Fruit fly (Drosophila melanogaster) whole organism, adult: Measurements from ENCODE around the gene CG42693.

Experiments used
- CG14711 ChIP-seq: fragments of 200-800 bp; sonication (Bioruptor generic); optimal IDR thresholded peaks from 2 replicates; lab custom pipeline; 2018; ENCODE audit warnings: missing biosample characterization, mild to moderate bottlenecking, missing genetic modification characterization, moderate library complexity
- CG5204 ChIP-seq: fragments of 200-800 bp; sonication (Bioruptor generic); optimal IDR thresholded peaks from 2 replicates; lab custom pipeline; 2016; ENCODE audit warnings: missing biosample characterization, missing genetic modification characterization
- Crg-1 ChIP-seq: fragments of 200-800 bp; sonication (Bioruptor generic); optimal IDR thresholded peaks from 2 replicates; lab custom pipeline; 2016; ENCODE audit warnings: missing biosample characterization, missing genetic modification characterization
- Mnt ChIP-seq: fragments of 200-800 bp; sonication (Bioruptor generic); optimal IDR thresholded peaks from 2 replicates; lab custom pipeline; 2016; ENCODE audit warnings: missing biosample characterization, mild to moderate bottlenecking, missing genetic modification characterization
- bab1 ChIP-seq: fragments of 200-800 bp; sonication (Bioruptor generic); optimal IDR thresholded peaks from 3 replicates; lab custom pipeline; 2019; ENCODE audit warnings: missing biosample characterization, mild to moderate bottlenecking, missing genetic modification characterization, moderate library complexity
- cic ChIP-seq: fragments of 200-800 bp; sonication (Bioruptor generic); optimal IDR thresholded peaks from 2 replicates; lab custom pipeline; 2017; ENCODE audit warnings: missing biosample characterization, mild to moderate bottlenecking, missing genetic modification characterization, moderate library complexity
- cnc ChIP-seq, 2 experiments: fragments of >200 bp; optimal IDR thresholded peaks; 2 replicates each; lab custom pipeline; 2017
- kay ChIP-seq: fragments of 200-800 bp; sonication (Bioruptor generic); peaks from one replicate; lab custom pipeline; 2016; ENCODE audit warnings: missing biosample characterization, missing genetic modification characterization, borderline replicate concordance
- ovo ChIP-seq: fragments of 200-800 bp; sonication (Bioruptor generic); optimal IDR thresholded peaks from 2 replicates; lab custom pipeline; 2016; ENCODE audit warnings: missing biosample characterization, missing genetic modification characterization
- pad ChIP-seq: fragments of 200-800 bp; sonication (Bioruptor generic); optimal IDR thresholded peaks from 3 replicates; lab custom pipeline; 2017; ENCODE audit warnings: missing biosample characterization, missing genetic modification characterization, mild to moderate bottlenecking, moderate library complexity, missing genetic modification reagents

DNA sequence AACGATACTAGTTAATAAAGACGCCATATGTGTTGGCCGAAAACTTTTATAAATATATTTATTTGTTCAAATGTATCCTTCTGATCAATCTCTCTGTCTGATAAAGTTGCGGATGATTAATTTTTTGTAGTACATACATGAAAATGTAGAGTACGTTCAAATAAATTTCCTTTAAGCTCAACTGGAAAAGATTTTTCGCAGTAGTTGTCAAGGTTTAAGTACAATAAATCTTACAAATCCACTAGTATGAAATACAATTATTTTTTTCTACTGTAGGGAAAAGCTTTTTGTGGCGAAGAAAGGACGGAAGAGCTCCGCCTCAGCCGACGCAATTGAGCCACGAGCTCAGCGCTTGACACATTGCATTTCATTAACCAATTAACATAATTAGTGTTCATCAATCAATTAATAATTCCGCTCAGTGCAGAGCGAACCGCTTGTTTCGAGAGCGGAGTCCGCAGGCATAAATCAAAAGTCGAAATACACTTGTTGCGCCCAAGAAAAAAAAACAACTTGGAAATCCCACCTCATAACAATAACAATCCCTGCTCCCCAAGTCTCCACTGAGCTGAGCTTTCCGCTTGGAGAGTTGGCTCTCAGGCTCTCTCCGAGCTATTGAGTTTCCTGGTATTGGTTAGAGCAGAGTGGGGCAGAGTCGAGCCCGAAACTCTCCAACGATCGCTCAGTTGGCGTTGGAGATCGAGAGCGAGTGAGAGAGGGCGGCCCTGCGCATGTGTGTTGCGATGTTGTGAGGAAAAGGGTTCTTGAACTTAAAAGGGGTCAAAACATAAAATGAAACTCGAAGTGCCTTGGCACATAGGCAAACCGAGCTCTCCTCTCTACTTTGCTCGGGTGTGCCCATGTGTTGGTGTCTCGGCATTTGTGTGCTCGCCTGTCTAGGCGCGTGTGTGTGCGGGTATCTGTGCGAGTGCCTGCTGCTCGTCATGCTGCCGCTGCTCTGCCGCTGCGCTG, 19.2 kb downstream of the CG42693 start:
- TF ChIP-seq CG14711, result no peak
- no peak for TF ChIP-seq Mnt (GFP tag; lab: Kevin White, UChicago)
- no peak for TF ChIP-seq cic (GFP tag; lab: Kevin White, UChicago)
- TF ChIP-seq pad, result peak; percentile 85
- TF ChIP-seq kay (GFP tag; lab: Kevin White, UChicago), result peak; percentile 52
- no peak for TF ChIP-seq ovo (GFP tag; lab: Kevin White, UChicago)
- no peak for TF ChIP-seq bab1
- TF ChIP-seq cnc (optimal IDR thresholded peaks at IDR 0.05; lab: Kevin White, UChicago), result no peak
- no peak for TF ChIP-seq Crg-1 (GFP tag; lab: Kevin White, UChicago)
- TF ChIP-seq CG5204 (GFP tag; lab: Kevin White, UChicago), result no peak
